Worm (Caenorhabditis elegans): ENCODE data around the gene sea-2.

- TF ChIP-seq snpc-4 (tag; optimal IDR thresholded peaks at IDR 0.05) (no peak), R02D3.7 (tag; optimal IDR thresholded peaks at IDR 0.05) (no peak), nhr-237 (tag; optimal IDR thresholded peaks at IDR 0.05) (no peak), ceh-28 (tag; optimal IDR thresholded peaks at IDR 0.05) (no peak), Y105C5A.15 (GFP tag; IDR thresholded peaks at IDR 0.05) (no peak), attf-4 (tag; optimal IDR thresholded peaks at IDR 0.05) (no peak), unc-62 (GFP tag; optimal IDR thresholded peaks at IDR 0.05 in 1 of 2) (peak in 1 of 2 experiments; percentile 60), unc-62 (tag; optimal IDR thresholded peaks at IDR 0.05) (no peak), mdl-1 (tag; optimal IDR thresholded peaks at IDR 0.05) (no peak)
Observed at ce11 chrII:3952368-3952767, 2.2 kb downstream of the sea-2 start.

Data from whole organism, L4 larva.